Fruit fly (Drosophila melanogaster) whole organism, wandering third instar larva: ENCODE data around the gene CG42307.

ENCODE experiments used
- Abd-B ChIP-seq: fragments of >200 bp; optimal IDR thresholded peaks from 2 replicates; lab custom pipeline; 2017; ENCODE audit warnings: missing biosample characterization, missing genetic modification characterization
- brk ChIP-seq: fragments of 200-800 bp; sonication (Bioruptor generic); optimal IDR thresholded peaks from 2 replicates; lab custom pipeline; 2016; ENCODE audit warnings: missing biosample characterization, mild to moderate bottlenecking, missing genetic modification characterization
- psq ChIP-seq: fragments of 200-800 bp; sonication (Bioruptor generic); optimal IDR thresholded peaks from 3 replicates; lab custom pipeline; 2017; ENCODE audit warnings: missing biosample characterization, mild to moderate bottlenecking, missing genetic modification characterization, moderate library complexity
- sage ChIP-seq: fragments of 200-800 bp; sonication (Bioruptor generic); optimal IDR thresholded peaks from 2 replicates; lab custom pipeline; 2016; ENCODE audit warnings: missing biosample characterization, mild to moderate bottlenecking, missing genetic modification characterization
- usp ChIP-seq: fragments of >200 bp; optimal IDR thresholded peaks from 2 replicates; lab custom pipeline; 2017; ENCODE audit warnings: missing biosample characterization, missing genetic modification characterization

dm6 chr3L:7368934-7369333 is 40.0 kb downstream of the CG42307 start, which contains the start of gene Sh3beta:
- TF ChIP-seq Abd-B (GFP tag; lab: Kevin White, UChicago) (no peak), psq (GFP tag; lab: Kevin White, UChicago) (no peak), sage (GFP tag; lab: Kevin White, UChicago) (peak; percentile 20), brk (no peak), usp (no peak)
